Worm (Caenorhabditis elegans): ENCODE results near the gene gst-37.

DNA sequence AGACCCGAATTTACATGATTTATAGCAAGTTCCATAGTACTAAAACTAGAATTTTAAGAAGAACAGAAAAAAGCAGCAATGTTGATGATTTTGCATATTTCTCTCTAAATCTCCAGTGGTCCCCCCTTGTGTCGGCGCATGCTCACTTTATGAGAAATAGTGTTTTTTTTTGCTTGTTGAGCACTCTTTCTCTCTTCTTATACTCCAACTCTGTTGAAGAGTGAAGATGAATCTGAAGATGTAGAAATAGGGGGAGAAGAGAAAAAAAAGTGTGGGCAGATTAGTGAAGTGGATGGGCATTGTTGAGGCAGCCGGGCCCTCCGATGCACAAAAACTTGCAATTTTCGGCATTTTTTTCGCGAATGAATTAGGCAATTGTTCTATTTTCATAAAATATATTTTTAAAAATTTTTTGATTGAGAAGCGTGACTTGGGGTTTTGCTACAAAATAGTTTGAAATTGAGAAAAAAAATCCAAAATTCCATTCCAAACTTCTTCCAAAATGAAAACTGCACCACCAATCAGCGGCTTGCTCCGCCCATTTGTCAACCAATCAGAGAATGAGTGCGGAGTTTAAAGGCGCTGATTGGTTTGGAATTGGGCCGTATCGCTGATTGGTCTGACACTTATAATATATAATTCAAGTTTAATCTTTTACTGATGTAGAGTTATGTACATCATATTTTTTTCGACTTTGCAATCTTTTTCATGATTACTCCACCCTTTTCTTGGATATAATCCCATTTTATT lies 19.2 kb downstream of the gst-37 start:
- TF ChIP-seq flt-1 (GFP tag; IDR thresholded peaks at IDR 0.05): no peak
- no peak for TF ChIP-seq klf-2 (GFP tag; conservative IDR thresholded peaks at IDR 0.05)
- TF ChIP-seq med-1 (GFP tag; optimal IDR thresholded peaks at IDR 0.05; ENCODE audit: insufficient read depth): no peak
- no peak for TF ChIP-seq cog-1 (tag; optimal IDR thresholded peaks at IDR 0.05)
- TF ChIP-seq ref-1 (GFP tag; conservative IDR thresholded peaks at IDR 0.05): no peak
- TF ChIP-seq T22C8.4 (GFP tag; IDR thresholded peaks at IDR 0.05): no peak
- no peak for TF ChIP-seq ztf-29 (GFP tag; IDR thresholded peaks at IDR 0.05)
- no peak for TF ChIP-seq ztf-23 (GFP tag; IDR thresholded peaks at IDR 0.05)
- no peak for TF ChIP-seq tab-1 (GFP tag; IDR thresholded peaks at IDR 0.05)
